Worm (Caenorhabditis elegans) whole organism, young adult: ENCODE measurements around the gene Y48C3A.18.

Experiments
- B0019.2 ChIP-seq: fragments of 200-800 bp; sonication (Bioruptor generic); conservative IDR thresholded peaks from 2 replicates; pipeline ENCODE4 v1.3.6; 2022; ENCODE audit warnings: missing genetic modification reagents, missing genetic modification characterization, missing compliant biosample characterization
- B0035.1 ChIP-seq: sonication (generic microtip); optimal IDR thresholded peaks from 2 replicates; lab custom pipeline; 2016; ENCODE audit warnings: missing genetic modification characterization, mild to moderate bottlenecking, missing compliant biosample characterization, missing genotype, missing genetic modification reagents
- B0261.1 ChIP-seq: sonication (generic microtip); optimal IDR thresholded peaks from 2 replicates; lab custom pipeline; 2016; ENCODE audit warnings: mild to moderate bottlenecking, missing genetic modification characterization, moderate library complexity, missing compliant biosample characterization
- D2030.7 ChIP-seq: fragments of 200-800 bp; sonication (Bioruptor generic); IDR thresholded peaks from 2 replicates; pipeline ENCODE4 v1.3.6; 2022; ENCODE audit warnings: missing genetic modification reagents, missing genetic modification characterization, missing compliant biosample characterization
- F22D6.2 ChIP-seq: sonication (generic microtip); optimal IDR thresholded peaks from 2 replicates; lab custom pipeline; 2016; ENCODE audit warnings: mild to moderate bottlenecking, missing genetic modification characterization, missing compliant biosample characterization
- F33H1.4 ChIP-seq: fragments of 200-800 bp; sonication (Bioruptor generic); IDR thresholded peaks from 2 replicates; pipeline ENCODE4 v1.3.6; 2022; ENCODE audit warnings: missing genetic modification reagents, missing genetic modification characterization, missing compliant biosample characterization
- F52B5.7 ChIP-seq: sonication (generic microtip); optimal IDR thresholded peaks from 2 replicates; lab custom pipeline; 2016; ENCODE audit warnings: mild to moderate bottlenecking, missing genetic modification characterization, missing compliant biosample characterization
- K12H6.12 ChIP-seq: fragments of 200-800 bp; sonication (Bioruptor generic); optimal IDR thresholded peaks from 2 replicates; lab custom pipeline; 2018; ENCODE audit warnings: mild to moderate bottlenecking, missing genetic modification characterization, missing compliant biosample characterization
- T07F8.4 ChIP-seq: sonication (generic microtip); optimal IDR thresholded peaks from 2 replicates; lab custom pipeline; 2016; ENCODE audit warnings: mild to moderate bottlenecking, missing genetic modification characterization, moderate library complexity, missing compliant biosample characterization
- Y53F4B.3 ChIP-seq: fragments of 200-800 bp; sonication (Bioruptor generic); IDR thresholded peaks from 2 replicates; pipeline ENCODE4 v1.3.6; 2022; ENCODE audit warnings: missing genetic modification reagents, missing genetic modification characterization, missing compliant biosample characterization
- akir-1 ChIP-seq: fragments of 200-800 bp; sonication (Bioruptor generic); optimal IDR thresholded peaks from 2 replicates; lab custom pipeline; 2018; ENCODE audit warnings: mild to moderate bottlenecking, missing genetic modification characterization, moderate library complexity, missing compliant biosample characterization
- aptf-3 ChIP-seq: fragments of 200-800 bp; sonication (Bioruptor generic); IDR thresholded peaks from 2 replicates; pipeline ENCODE4 v1.3.6; 2022; ENCODE audit warnings: missing genetic modification characterization, missing compliant biosample characterization
- ccch-3 ChIP-seq: fragments of 200-800 bp; sonication (Bioruptor generic); optimal IDR thresholded peaks from 2 replicates; lab custom pipeline; 2018; ENCODE audit warnings: mild to moderate bottlenecking, missing genetic modification characterization, missing compliant biosample characterization
- cebp-2 ChIP-seq: fragments of 200-800 bp; sonication (Bioruptor generic); IDR thresholded peaks from 2 replicates; pipeline ENCODE4 v1.3.6; 2022; ENCODE audit warnings: missing genetic modification characterization, missing compliant biosample characterization
- ceh-100 ChIP-seq: fragments of 200-800 bp; sonication (Bioruptor generic); IDR thresholded peaks from 2 replicates; pipeline ENCODE4 v1.3.6; 2022; ENCODE audit warnings: missing genetic modification reagents, missing genetic modification characterization, missing compliant biosample characterization
- ceh-79 ChIP-seq: sonication (generic microtip); optimal IDR thresholded peaks from 2 replicates; lab custom pipeline; 2017; ENCODE audit warnings: mild to moderate bottlenecking, missing genetic modification characterization, missing compliant biosample characterization
- dox-1 ChIP-seq: fragments of 200-800 bp; sonication (Bioruptor generic); IDR thresholded peaks from 2 replicates; pipeline ENCODE4 v1.3.6; 2022; ENCODE audit warnings: missing genetic modification reagents, missing genetic modification characterization, missing compliant biosample characterization
- dpl-1 ChIP-seq: fragments of 150-350 bp; optimal IDR thresholded peaks from 2 replicates; lab custom pipeline; 2014; ENCODE audit warnings: missing biosample characterization, missing genetic modification reagents, missing genetic modification characterization
- egrh-3 ChIP-seq: fragments of 200-800 bp; sonication (Bioruptor generic); IDR thresholded peaks from 2 replicates; pipeline ENCODE4 v1.3.6; 2022; ENCODE audit warnings: missing genetic modification reagents, missing genetic modification characterization, missing compliant biosample characterization
- hsf-1 ChIP-seq: fragments of 200-800 bp; sonication (Bioruptor generic); IDR thresholded peaks from 2 replicates; pipeline ENCODE4 v1.3.6; 2022; ENCODE audit warnings: missing genetic modification reagents, missing genetic modification characterization, missing compliant biosample characterization
- madf-10 ChIP-seq: sonication (generic microtip); optimal IDR thresholded peaks from 2 replicates; lab custom pipeline; 2016; ENCODE audit warnings: mild to moderate bottlenecking, missing genetic modification characterization, missing compliant biosample characterization
- nhr-120 ChIP-seq: fragments of 200-800 bp; sonication (Bioruptor generic); IDR thresholded peaks from 2 replicates; pipeline ENCODE4 v1.3.6; 2022; ENCODE audit warnings: missing genetic modification characterization, missing compliant biosample characterization
- nhr-27 ChIP-seq: fragments of 200-800 bp; sonication (Bioruptor generic); optimal IDR thresholded peaks from 2 replicates; lab custom pipeline; 2018; ENCODE audit warnings: mild to moderate bottlenecking, missing genetic modification characterization, moderate library complexity, missing compliant biosample characterization
- nhr-90 ChIP-seq: sonication (generic microtip); optimal IDR thresholded peaks from 2 replicates; lab custom pipeline; 2016; ENCODE audit warnings: missing genotype, mild to moderate bottlenecking, missing genetic modification characterization, missing compliant biosample characterization
- pbrm-1 ChIP-seq: fragments of 200-800 bp; sonication (Bioruptor generic); IDR thresholded peaks from 2 replicates; pipeline ENCODE4 v1.3.6; 2022; ENCODE audit warnings: missing genetic modification reagents, missing genetic modification characterization, missing compliant biosample characterization
- rcor-1 ChIP-seq: fragments of 200-800 bp; sonication (Bioruptor generic); IDR thresholded peaks from 2 replicates; pipeline ENCODE4 v1.3.6; 2022; ENCODE audit warnings: missing genetic modification reagents, missing genetic modification characterization, missing compliant biosample characterization
- rec-8 ChIP-seq, 2 experiments: sonication (generic microtip); optimal IDR thresholded peaks; 2 replicates each; lab custom pipeline; 2016; ENCODE audit warnings: mild to moderate bottlenecking in 2 of 2, missing genetic modification characterization in 2 of 2, missing genetic modification reagents in 2 of 2, missing genotype in 2 of 2, missing biosample characterization in 1 of 2, missing compliant biosample characterization in 1 of 2, moderate library complexity in 1 of 2
- repo-1 ChIP-seq: sonication (generic microtip); optimal IDR thresholded peaks from 2 replicates; lab custom pipeline; 2017; ENCODE audit warnings: mild to moderate bottlenecking, missing genetic modification characterization, missing compliant biosample characterization
- snpc-1.1 ChIP-seq: sonication (generic microtip); optimal IDR thresholded peaks from 2 replicates; lab custom pipeline; 2017; ENCODE audit warnings: missing genetic modification characterization, mild to moderate bottlenecking, missing compliant biosample characterization, antibody characterized with exemption, moderate library complexity, missing genotype, missing genetic modification reagents; ENCODE audit not compliant: insufficient read depth
- snpc-1.3 ChIP-seq: sonication (generic microtip); optimal IDR thresholded peaks from 2 replicates; lab custom pipeline; 2017; ENCODE audit warnings: missing genetic modification characterization, mild to moderate bottlenecking, missing compliant biosample characterization, antibody characterized with exemption, moderate library complexity, missing genotype, missing genetic modification reagents; ENCODE audit not compliant: insufficient read depth
- somi-1 ChIP-seq: fragments of 200-800 bp; sonication (Bioruptor generic); optimal IDR thresholded peaks from 2 replicates; lab custom pipeline; 2018; ENCODE audit warnings: mild to moderate bottlenecking, missing genetic modification characterization, missing compliant biosample characterization
- tbx-9 ChIP-seq: sonication (generic microtip); optimal IDR thresholded peaks from 2 replicates; lab custom pipeline; 2016; ENCODE audit warnings: borderline replicate concordance, missing genetic modification characterization, inconsistent platforms, missing compliant biosample characterization
- unc-130 ChIP-seq: sonication (generic microtip); optimal IDR thresholded peaks from 2 replicates; lab custom pipeline; 2016; ENCODE audit warnings: missing genetic modification reagents, missing genetic modification characterization, missing compliant biosample characterization
- zfh-2 ChIP-seq: fragments of 200-800 bp; sonication (Bioruptor generic); conservative IDR thresholded peaks from 2 replicates; pipeline ENCODE4 v1.3.6; 2022; ENCODE audit warnings: missing genetic modification reagents, missing genetic modification characterization, missing compliant biosample characterization
- ztf-28 ChIP-seq: fragments of 200-800 bp; sonication (Bioruptor generic); IDR thresholded peaks from 2 replicates; pipeline ENCODE4 v1.3.6; 2022; ENCODE audit warnings: missing genetic modification reagents, missing genetic modification characterization, missing compliant biosample characterization
- ztf-3 ChIP-seq: fragments of 200-800 bp; sonication (Bioruptor generic); optimal IDR thresholded peaks from 2 replicates; lab custom pipeline; 2018; ENCODE audit warnings: mild to moderate bottlenecking, missing genetic modification characterization, missing compliant biosample characterization

The Y48C3A.18 gene

ce11 chrII:13369231-13369630 lies 43.2 kb upstream of the Y48C3A.18 start, which contains the start of gene Y48C3A.20 (continued):
- TF ChIP-seq snpc-1.1 (tag; lab: Kevin White, UChicago) (peak; percentile 14), dpl-1 (GFP tag; lab: Kevin White, UChicago) (peak; percentile 27), D2030.7 (GFP tag; lab: Robert Waterston, UW) (peak; percentile 62; the same call in 1 of the 2 replicates)

- TF ChIP-seq B0261.1 (tag; lab: Kevin White, UChicago), result no peak
- no peak for TF ChIP-seq pbrm-1 (GFP tag; lab: Robert Waterston, UW)
- no peak for TF ChIP-seq ztf-28 (GFP tag; lab: Robert Waterston, UW)
- TF ChIP-seq T07F8.4 (tag; lab: Kevin White, UChicago), result no peak
- TF ChIP-seq, all 124 proteins: peak for 0
Observed at ce11 chrII:13376112-13376511, 36.3 kb upstream of the Y48C3A.18 start, which contains the start of gene Y48C3A.12. TSS of gene Y48C3A.12 (plus strand) at chrII:13376412.

ce11 chrII:13383061-13383460 lies 29.4 kb upstream of the Y48C3A.18 start:
- TF ChIP-seq zfh-2, result peak; percentile 64
- peak; percentile 43; the same call in 1 of the 2 replicates for TF ChIP-seq egrh-3 (GFP tag; lab: Robert Waterston, UW)
- no peak for TF ChIP-seq F52B5.7 (tag; lab: Kevin White, UChicago)

- TF ChIP-seq nhr-27 (tag; lab: Kevin White, UChicago), result no peak
- TF ChIP-seq repo-1 (tag; lab: Kevin White, UChicago), result no peak
- no peak for TF ChIP-seq B0035.1 (tag; lab: Kevin White, UChicago)
- TF ChIP-seq ccch-3 (GFP tag; lab: Kevin White, UChicago), result no peak
- TF ChIP-seq Y53F4B.3 (GFP tag; lab: Robert Waterston, UW), result no peak
- TF ChIP-seq B0261.1 (tag; lab: Kevin White, UChicago), result no peak
- TF ChIP-seq ceh-79, result no peak
- no peak for TF ChIP-seq ztf-28 (GFP tag; lab: Robert Waterston, UW)
- no peak for TF ChIP-seq dox-1 (GFP tag; lab: Robert Waterston, UW)
- no peak for TF ChIP-seq D2030.7 (GFP tag; lab: Robert Waterston, UW)
- TF ChIP-seq madf-10, result no peak
- TF ChIP-seq nhr-120 (GFP tag; lab: Robert Waterston, UW), result no peak
- no peak for TF ChIP-seq aptf-3 (GFP tag; lab: Robert Waterston, UW)
- TF ChIP-seq unc-130 (GFP tag; lab: Kevin White, UChicago), result no peak
- TF ChIP-seq tbx-9 (tag; lab: Kevin White, UChicago), result no peak
- no peak for TF ChIP-seq F22D6.2
- TF ChIP-seq hsf-1 (GFP tag; lab: Robert Waterston, UW), result no peak
- no peak for TF ChIP-seq nhr-90 (tag; lab: Kevin White, UChicago)
- TF ChIP-seq snpc-1.3 (tag; lab: Kevin White, UChicago), result no peak
Observed at ce11 chrII:13389461-13389860, 23.0 kb upstream of the Y48C3A.18 start, which contains the start of gene Y48C3A.14. TSS of gene Y48C3A.14 (plus strand) at chrII:13389761.

- TF ChIP-seq pbrm-1 (GFP tag; lab: Robert Waterston, UW) (no peak), B0019.2 (GFP tag; lab: Robert Waterston, UW) (no peak), rec-8 (tag; optimal IDR thresholded peaks at IDR 0.05; lab: Kevin White, UChicago) (no peak), nhr-120 (GFP tag; lab: Robert Waterston, UW) (no peak), ceh-100 (no peak), F33H1.4 (GFP tag; lab: Robert Waterston, UW) (no peak), somi-1 (GFP tag; lab: Kevin White, UChicago) (no peak), egrh-3 (GFP tag; lab: Robert Waterston, UW) (peak; percentile 41; the same call in 1 of the 2 replicates), akir-1 (GFP tag; lab: Kevin White, UChicago) (no peak), rcor-1 (GFP tag; lab: Robert Waterston, UW) (no peak), cebp-2 (GFP tag; lab: Robert Waterston, UW) (0 out of 2 replicates have a peak, but pooled peaks have one; percentile 46), zfh-2 (peak; percentile 85), ceh-79 (no peak), ztf-3 (no peak), K12H6.12 (no peak), dpl-1 (GFP tag; lab: Kevin White, UChicago) (no peak)
Observed at ce11 chrII:13401549-13401948, 10.9 kb upstream of the Y48C3A.18 start.
